Worm (Caenorhabditis elegans) whole organism, mixed stage, embryonic: ENCODE results near the gene str-207.

Experiments used
- blmp-1 ChIP-seq: fragments of 150-350 bp; optimal IDR thresholded peaks from 2 replicates; lab custom pipeline; 2014; ENCODE audit warnings: missing biosample characterization, missing genetic modification characterization
- ceh-39 ChIP-seq: fragments of 150-350 bp; optimal IDR thresholded peaks from 2 replicates; lab custom pipeline; 2014; ENCODE audit warnings: missing biosample characterization, missing genetic modification characterization
- elt-3 ChIP-seq: fragments of 150-350 bp; optimal IDR thresholded peaks from 2 replicates; lab custom pipeline; 2014; ENCODE audit warnings: missing biosample characterization, missing genetic modification characterization
- lin-13 ChIP-seq: fragments of 150-350 bp; optimal IDR thresholded peaks from 2 replicates; lab custom pipeline; 2014; ENCODE audit warnings: missing biosample characterization, missing genetic modification characterization
- lsy-2 ChIP-seq: fragments of 150-350 bp; optimal IDR thresholded peaks from 2 replicates; lab custom pipeline; 2014; ENCODE audit warnings: missing biosample characterization, missing genetic modification characterization
- mab-5 ChIP-seq: fragments of 150-350 bp; optimal IDR thresholded peaks from 2 replicates; lab custom pipeline; 2014; ENCODE audit warnings: missing biosample characterization, missing genetic modification characterization
- mep-1 ChIP-seq: fragments of 150-350 bp; optimal IDR thresholded peaks from 2 replicates; lab custom pipeline; 2017; ENCODE audit warnings: missing biosample characterization, missing genetic modification reagents, missing genetic modification characterization, inconsistent platforms
- mls-2 ChIP-seq: sonication (generic microtip); optimal IDR thresholded peaks from 2 replicates; lab custom pipeline; 2016; ENCODE audit warnings: mild to moderate bottlenecking, missing genetic modification characterization, moderate library complexity, missing compliant biosample characterization
- nhr-12 ChIP-seq: fragments of 150-350 bp; optimal IDR thresholded peaks from 2 replicates; lab custom pipeline; 2014; ENCODE audit warnings: missing biosample characterization, missing genetic modification characterization
- nhr-237 ChIP-seq: fragments of 150-350 bp; optimal IDR thresholded peaks from 2 replicates; lab custom pipeline; 2014; ENCODE audit warnings: missing biosample characterization, missing genetic modification characterization
- snpc-4 ChIP-seq: fragments of 150-350 bp; optimal IDR thresholded peaks from 2 replicates; lab custom pipeline; 2014; ENCODE audit warnings: missing biosample characterization, missing genetic modification characterization
- unc-39 ChIP-seq: fragments of 150-350 bp; optimal IDR thresholded peaks from 2 replicates; lab custom pipeline; 2014; ENCODE audit warnings: missing biosample characterization, missing genetic modification characterization
- zip-8 ChIP-seq: fragments of 150-350 bp; optimal IDR thresholded peaks from 2 replicates; lab custom pipeline; 2014; ENCODE audit warnings: missing biosample characterization, missing genetic modification characterization
- ztf-11 ChIP-seq: fragments of 150-350 bp; optimal IDR thresholded peaks from 2 replicates; lab custom pipeline; 2014; ENCODE audit warnings: missing biosample characterization, missing genetic modification characterization

DNA sequence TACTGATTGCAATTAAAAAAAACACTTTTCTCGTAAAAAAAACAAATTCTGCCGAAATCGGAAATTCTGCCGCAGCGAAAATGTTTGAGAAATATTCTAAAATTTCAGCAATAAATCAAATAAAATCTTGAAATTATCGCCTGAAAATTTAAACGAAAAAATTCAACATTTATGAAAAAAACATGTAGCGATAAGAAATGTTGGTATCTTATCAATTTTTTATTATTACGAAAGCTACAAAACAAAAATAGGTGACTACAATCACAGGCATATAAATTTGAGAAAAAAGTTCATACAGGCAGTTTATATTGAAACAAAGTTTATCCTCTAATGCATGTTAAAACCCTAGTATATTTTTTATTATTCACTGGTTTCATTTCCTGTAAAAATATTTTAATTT is 45.6 kb upstream of the str-207 start, which contains the start of gene ugt-14:
- TF ChIP-seq nhr-12 (tag; lab: Kevin White, UChicago) (no peak), mep-1 (tag; lab: Kevin White, UChicago) (no peak), mls-2 (tag; lab: Kevin White, UChicago) (no peak), mab-5 (tag; lab: Kevin White, UChicago) (no peak), lin-13 (tag; lab: Kevin White, UChicago) (no peak), unc-39 (no peak), ztf-11 (tag; lab: Kevin White, UChicago) (no peak), lsy-2 (tag; lab: Kevin White, UChicago) (no peak), elt-3 (no peak), snpc-4 (no peak), ceh-39 (no peak), blmp-1 (tag; lab: Kevin White, UChicago) (no peak), nhr-237 (tag; lab: Kevin White, UChicago) (no peak), zip-8 (tag; lab: Kevin White, UChicago) (no peak)
